Worm (Caenorhabditis elegans) whole organism, midembryonic: ENCODE measurements around the gene fdgt-1.

ENCODE experiments used
- cog-1 ChIP-seq: sonication (generic microtip); optimal IDR thresholded peaks from 2 replicates; lab custom pipeline; 2016; ENCODE audit warnings: missing genetic modification characterization, missing compliant biosample characterization
- flt-1 ChIP-seq: fragments of 200-800 bp; sonication (Bioruptor generic); IDR thresholded peaks from 2 replicates; pipeline ENCODE4 v1.3.6; 2022; ENCODE audit warnings: missing genetic modification characterization, missing compliant biosample characterization
- ztf-23 ChIP-seq: fragments of 200-800 bp; sonication (Bioruptor generic); IDR thresholded peaks from 2 replicates; pipeline ENCODE4 v1.3.6; 2022; ENCODE audit warnings: missing genetic modification reagents, missing genetic modification characterization, missing compliant biosample characterization

DNA sequence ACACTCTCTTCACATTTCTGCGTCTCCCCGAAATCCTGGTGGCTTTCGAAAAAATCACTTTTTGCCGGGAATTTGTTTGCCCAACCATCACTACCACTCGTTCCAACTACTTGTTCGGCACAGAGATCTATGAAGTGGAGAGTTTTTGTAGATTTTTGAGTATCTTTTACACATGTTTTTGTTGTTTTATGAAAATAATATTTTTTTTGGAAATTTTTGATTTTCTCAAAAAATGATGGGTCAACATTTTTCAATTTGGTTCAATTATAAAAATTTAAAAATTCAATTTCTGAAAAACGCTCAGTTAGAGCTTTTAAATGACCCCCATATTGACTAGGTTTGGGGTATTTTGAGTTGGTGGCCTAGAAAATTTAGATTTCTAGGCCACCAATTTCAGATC is 21.1 kb downstream of the fdgt-1 start, which contains the start of gene Y51H7BR.7:
- TF ChIP-seq cog-1: no peak
- no peak for TF ChIP-seq flt-1 (GFP tag; lab: Robert Waterston, UW)
- no peak for TF ChIP-seq ztf-23
